Fruit fly (Drosophila melanogaster): ENCODE measurements around the gene Pli.

The Pli gene

dm6 chr3R:23919366-23919765 lies 29.5 kb upstream of the Pli start (continued):
- TF ChIP-seq Dfd (GFP tag; optimal IDR thresholded peaks at IDR 0.05) (no peak), lbe (GFP tag; optimal IDR thresholded peaks at IDR 0.05) (no peak), Sry-δ (GFP tag; optimal IDR thresholded peaks at IDR 0.05) (no peak), CG13424 (tag; optimal IDR thresholded peaks at IDR 0.05) (peak; percentile 51), CG1832 (GFP tag; optimal IDR thresholded peaks at IDR 0.05) (no peak), B-H1 (GFP tag; IDR thresholded peaks at IDR 0.05) (no peak; the same call in 2 of the 3 replicates), CG11695 (GFP tag; IDR thresholded peaks at IDR 0.05) (peak; percentile 40; the same call in 1 of the 3 replicates), CTCF (GFP tag; optimal IDR thresholded peaks at IDR 0.05) (peak; percentile 39), CG43689 (GFP tag; IDR thresholded peaks at IDR 0.05) (no peak), CG4360 (GFP tag; IDR thresholded peaks at IDR 0.05) (peak; percentile 15; the same call in 1 of the 2 replicates), Usf (GFP tag; optimal IDR thresholded peaks at IDR 0.05) (no peak), ab (GFP tag; optimal IDR thresholded peaks at IDR 0.05) (no peak), Vsx1 (GFP tag; optimal IDR thresholded peaks at IDR 0.05) (peak; percentile 63), esg (GFP tag; conservative IDR thresholded peaks at IDR 0.05) (no peak), CG11247 (GFP tag; IDR thresholded peaks at IDR 0.05) (no peak), Hand (GFP tag; optimal IDR thresholded peaks at IDR 0.05) (no peak), CG7963 (GFP tag; IDR thresholded peaks at IDR 0.05; ENCODE audit: partially characterized antibody) (no peak), CG1024 (GFP tag; IDR thresholded peaks at IDR 0.05) (no peak; the same call in 1 of the 2 replicates), CG4707 (GFP tag; optimal IDR thresholded peaks at IDR 0.05) (peak; percentile 32), knrl (GFP tag; IDR thresholded peaks at IDR 0.05; ENCODE audit: partially characterized antibody) (no peak), insv (GFP tag; optimal IDR thresholded peaks at IDR 0.05) (no peak), cwo (GFP tag; optimal IDR thresholded peaks at IDR 0.05) (peak; percentile 40), BtbVII (GFP tag; optimal IDR thresholded peaks at IDR 0.05) (peak; percentile 83), Doc3 (GFP tag; IDR thresholded peaks at IDR 0.05; ENCODE audit: partially characterized antibody) (no peak), CG2116 (GFP tag; optimal IDR thresholded peaks at IDR 0.05) (no peak), Hsf (GFP tag; optimal IDR thresholded peaks at IDR 0.05) (no peak), her (GFP tag; optimal IDR thresholded peaks at IDR 0.05) (no peak), CG30020 (tag; optimal IDR thresholded peaks at IDR 0.05) (no peak), HLH54F (GFP tag; optimal IDR thresholded peaks at IDR 0.05) (no peak), CG13287 (GFP tag; IDR thresholded peaks at IDR 0.05; ENCODE audit: partially characterized antibody) (no peak), CG8281 (tag; optimal IDR thresholded peaks at IDR 0.05) (no peak), Optix (GFP tag; IDR thresholded peaks at IDR 0.05) (no peak), run (tag; optimal IDR thresholded peaks at IDR 0.05) (peak; percentile 44), CG31224 (GFP tag; IDR thresholded peaks at IDR 0.05) (no peak), BEAF-32 (GFP tag; optimal IDR thresholded peaks at IDR 0.05) (no peak), en (GFP tag; optimal IDR thresholded peaks at IDR 0.05) (no peak), sima (GFP tag; optimal IDR thresholded peaks at IDR 0.05) (no peak), gsb (GFP tag; IDR thresholded peaks at IDR 0.05) (0 out of 2 replicates have a peak, but pooled peaks have one; percentile 28), lmd (GFP tag; IDR thresholded peaks at IDR 0.05) (no peak; the same call in 1 of the 2 replicates), hkb (optimal IDR thresholded peaks at IDR 0.05) (no peak), hkb (GFP tag; IDR thresholded peaks at IDR 0.05) (peak; percentile 43; the same call in 1 of the 2 replicates), CG10543 (GFP tag; optimal IDR thresholded peaks at IDR 0.05) (peak; percentile 76), CG42726 (GFP tag; IDR thresholded peaks at IDR 0.05; ENCODE audit: partially characterized antibody) (no peak), NC2β (GFP tag; optimal IDR thresholded peaks at IDR 0.05) (no peak), CG7928 (GFP tag; optimal IDR thresholded peaks at IDR 0.05) (peak; percentile 26), CG13123 (GFP tag; optimal IDR thresholded peaks at IDR 0.05) (peak; percentile 8), CG3163 (GFP tag; optimal IDR thresholded peaks at IDR 0.05) (no peak), ssp (GFP tag; IDR thresholded peaks at IDR 0.05) (no peak), CG7987 (GFP tag; optimal IDR thresholded peaks at IDR 0.05) (peak; percentile 80), Asciz (GFP tag; optimal IDR thresholded peaks at IDR 0.05) (peak; percentile 66), fd102C (GFP tag; optimal IDR thresholded peaks at IDR 0.05) (no peak), CG14667 (GFP tag; IDR thresholded peaks at IDR 0.05) (no peak)

All from whole organism, embryonic.